Fruit fly (Drosophila melanogaster): ENCODE results near the gene Hr83.

Gene Hr83

DNA sequence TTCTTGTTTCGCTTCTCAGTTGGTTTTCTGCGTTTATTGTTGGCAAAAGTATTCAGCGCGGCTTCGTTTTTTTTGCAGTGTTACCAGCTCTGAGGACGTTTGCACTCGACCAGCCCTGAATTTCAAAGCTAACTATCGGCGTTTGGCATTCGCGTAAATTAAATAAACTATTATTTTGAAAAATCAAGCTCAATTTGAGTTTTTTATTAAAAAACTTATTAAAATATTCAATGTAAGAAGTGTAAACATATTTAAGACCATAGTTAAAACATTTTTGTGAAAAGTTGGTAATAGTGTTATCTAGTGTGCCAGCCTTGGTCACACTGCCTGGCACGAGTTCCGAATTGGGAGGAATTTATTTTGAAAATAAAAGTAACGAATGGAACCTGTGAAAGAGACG is 3.2 kb upstream of the Hr83 start, which contains the start of the genes SmD2 and CG18048:
TSS of gene SmD2 (minus strand) at position 98 of the 400 bp plus-strand sequence.
TSS of gene CG18048 (plus strand) at position 298 of the 400 bp plus-strand sequence.
- TF ChIP-seq brk (GFP tag; optimal IDR thresholded peaks at IDR 0.05) (no peak), Myc (optimal IDR thresholded peaks at IDR 0.05) (no peak), dsf (GFP tag; optimal IDR thresholded peaks at IDR 0.05; ENCODE audit: borderline replicate concordance) (no peak), Sp1 (GFP tag; optimal IDR thresholded peaks at IDR 0.05) (peak; percentile 4), woc (GFP tag; optimal IDR thresholded peaks at IDR 0.05) (peak; percentile 11), CG9705 (GFP tag; optimal IDR thresholded peaks at IDR 0.05) (no peak), GATAd (GFP tag; optimal IDR thresholded peaks at IDR 0.05) (no peak), sage (GFP tag; optimal IDR thresholded peaks at IDR 0.05) (no peak), Vsx2 (GFP tag; optimal IDR thresholded peaks at IDR 0.05; ENCODE audit: partially characterized antibody) (no peak), Abd-B (GFP tag; optimal IDR thresholded peaks at IDR 0.05) (no peak), sv (GFP tag; optimal IDR thresholded peaks at IDR 0.05) (no peak), N (GFP tag; optimal IDR thresholded peaks at IDR 0.05) (no peak), lola (GFP tag; optimal IDR thresholded peaks at IDR 0.05) (no peak), jim (GFP tag; optimal IDR thresholded peaks at IDR 0.05) (no peak), dmrt93B (GFP tag; optimal IDR thresholded peaks at IDR 0.05) (no peak), Rel (GFP tag; optimal IDR thresholded peaks at IDR 0.05) (no peak), Rel (tag; optimal IDR thresholded peaks at IDR 0.05) (no peak), Dif (GFP tag; optimal IDR thresholded peaks at IDR 0.05; ENCODE audit: partially characterized antibody) (no peak), usp (GFP tag; optimal IDR thresholded peaks at IDR 0.05) (no peak), CrebA (GFP tag; optimal IDR thresholded peaks at IDR 0.05; ENCODE audit: borderline replicate concordance) (no peak), tai (GFP tag; optimal IDR thresholded peaks at IDR 0.05) (no peak), Mio (GFP tag; optimal IDR thresholded peaks at IDR 0.05) (no peak), HLH106 (tag; optimal IDR thresholded peaks at IDR 0.05) (peak; percentile 7), psq (GFP tag; optimal IDR thresholded peaks at IDR 0.05) (no peak), ey (GFP tag; optimal IDR thresholded peaks at IDR 0.05) (no peak), h (GFP tag; optimal IDR thresholded peaks at IDR 0.05) (peak; percentile 20), CG32264 (GFP tag; optimal IDR thresholded peaks at IDR 0.05) (no peak), OdsH (GFP tag; optimal IDR thresholded peaks at IDR 0.05) (no peak), foxo (GFP tag; optimal IDR thresholded peaks at IDR 0.05) (no peak)

DNA sequence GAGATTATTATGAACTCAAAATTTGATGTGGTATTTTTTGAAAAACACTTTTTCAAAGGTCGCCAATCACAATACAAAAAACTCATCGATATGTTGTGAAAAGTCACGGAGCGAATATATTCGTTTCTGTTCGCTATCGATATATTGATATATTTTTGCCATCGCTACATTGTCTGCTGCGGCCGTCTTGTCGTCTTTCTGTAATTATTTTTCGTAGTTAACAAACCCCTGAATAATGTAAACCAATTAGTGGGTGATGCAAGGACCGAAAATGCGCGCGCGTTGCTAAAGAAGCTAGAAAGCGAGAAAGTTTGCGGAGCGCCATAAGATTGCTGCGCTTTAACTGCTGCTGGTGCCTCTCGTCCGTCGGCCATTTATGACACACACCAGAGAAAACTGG is 1.7 kb downstream of the Hr83 start, which contains the start of gene Pak:
TSS of gene Pak (plus strand) at position 142 of the 400 bp plus-strand sequence.
- TF ChIP-seq Dfd (GFP tag; optimal IDR thresholded peaks at IDR 0.05): no peak
- peak; percentile 42 for TF ChIP-seq woc (GFP tag; optimal IDR thresholded peaks at IDR 0.05)
- TF ChIP-seq GATAd (GFP tag; optimal IDR thresholded peaks at IDR 0.05): peak; percentile 15
- TF ChIP-seq Hnf4 (GFP tag; optimal IDR thresholded peaks at IDR 0.05): peak; percentile 29
- TF ChIP-seq lola (GFP tag; optimal IDR thresholded peaks at IDR 0.05): no peak
- TF ChIP-seq dsf (GFP tag; optimal IDR thresholded peaks at IDR 0.05; ENCODE audit: borderline replicate concordance): no peak
- TF ChIP-seq Hr83 (GFP tag; optimal IDR thresholded peaks at IDR 0.05; ENCODE audit: poor library complexity, severe bottlenecking): peak; percentile 91

DNA sequence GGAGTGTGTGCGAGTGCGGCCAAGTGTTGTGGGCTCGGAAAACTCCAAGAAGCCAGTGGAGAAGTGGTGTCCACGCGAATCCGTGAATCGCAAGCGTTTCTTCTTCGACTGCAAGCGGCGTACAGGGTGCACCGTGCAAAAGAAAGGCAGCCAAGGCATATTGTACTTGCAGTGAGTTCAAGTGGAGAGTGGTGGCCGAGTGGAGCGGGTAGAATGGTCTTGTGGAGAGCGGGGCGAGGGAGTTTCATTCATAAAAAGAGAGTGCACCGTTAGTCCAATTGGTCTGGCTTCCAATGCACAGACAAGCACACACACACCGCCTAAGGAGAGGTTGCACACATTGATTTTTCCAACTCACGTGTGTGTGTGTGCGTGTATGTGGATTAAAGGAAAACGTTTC is 2.1 kb downstream of the Hr83 start:
- TF ChIP-seq Hr78 (GFP tag; optimal IDR thresholded peaks at IDR 0.05): no peak
- no peak for TF ChIP-seq tai (GFP tag; optimal IDR thresholded peaks at IDR 0.05)
- no peak for TF ChIP-seq Rel (GFP tag; optimal IDR thresholded peaks at IDR 0.05)
- no peak for TF ChIP-seq Rel (tag; optimal IDR thresholded peaks at IDR 0.05)
- TF ChIP-seq sv (GFP tag; optimal IDR thresholded peaks at IDR 0.05): no peak
- no peak for TF ChIP-seq dl (GFP tag; optimal IDR thresholded peaks at IDR 0.05; ENCODE audit: insufficient read depth in 1 of 2, partially characterized antibody in 2 of 2)
- TF ChIP-seq jim (GFP tag; optimal IDR thresholded peaks at IDR 0.05): no peak
- no peak for TF ChIP-seq Sp1 (GFP tag; optimal IDR thresholded peaks at IDR 0.05)
- no peak for TF ChIP-seq N (GFP tag; optimal IDR thresholded peaks at IDR 0.05)

DNA sequence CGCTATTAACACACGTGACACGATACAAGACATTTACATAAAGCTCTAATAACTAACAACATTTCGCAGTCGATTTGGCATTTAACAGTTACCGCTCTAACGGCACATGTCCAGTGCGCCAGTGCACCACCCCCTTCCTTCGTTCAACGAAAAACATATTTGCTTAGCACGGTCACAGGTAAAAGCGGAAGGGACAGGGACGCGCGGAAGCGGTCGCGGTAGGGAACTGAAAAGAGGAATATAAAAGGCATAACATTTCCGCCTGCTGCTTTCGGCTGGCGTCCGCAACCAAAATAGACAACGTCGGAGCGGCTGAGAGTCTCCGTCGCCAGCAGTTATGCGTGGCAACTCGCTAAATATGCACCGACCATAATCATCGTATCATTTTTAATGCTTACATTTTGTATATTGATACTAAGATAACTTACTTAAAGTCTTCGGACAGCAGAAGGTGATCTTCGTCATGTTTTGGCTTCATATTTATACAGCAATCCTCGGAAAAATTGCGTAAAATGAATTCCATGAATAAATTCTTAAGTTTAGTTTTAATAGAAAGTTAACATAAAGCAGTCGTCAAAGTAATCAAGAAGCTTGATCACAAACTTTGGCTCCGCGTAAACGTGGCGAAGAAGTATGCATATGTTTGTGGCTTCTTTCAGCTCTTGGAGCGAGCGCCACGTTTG is 2.8 kb downstream of the Hr83 start:
- no peak for TF ChIP-seq CG9705 (GFP tag; optimal IDR thresholded peaks at IDR 0.05)
- no peak for TF ChIP-seq usp (GFP tag; optimal IDR thresholded peaks at IDR 0.05)
- TF ChIP-seq Hr83 (GFP tag; optimal IDR thresholded peaks at IDR 0.05; ENCODE audit: poor library complexity, severe bottlenecking): no peak
- peak; percentile 2 for TF ChIP-seq HLH106 (tag; optimal IDR thresholded peaks at IDR 0.05)
- no peak for TF ChIP-seq Hnf4 (GFP tag; optimal IDR thresholded peaks at IDR 0.05)
- TF ChIP-seq Rel (GFP tag; optimal IDR thresholded peaks at IDR 0.05): no peak
- TF ChIP-seq Rel (tag; optimal IDR thresholded peaks at IDR 0.05): no peak
- TF ChIP-seq sage (GFP tag; optimal IDR thresholded peaks at IDR 0.05): no peak
- no peak for TF ChIP-seq Jra (GFP tag; optimal IDR thresholded peaks at IDR 0.05)
- no peak for TF ChIP-seq CrebA (GFP tag; optimal IDR thresholded peaks at IDR 0.05; ENCODE audit: borderline replicate concordance)
- TF ChIP-seq Vsx2 (GFP tag; optimal IDR thresholded peaks at IDR 0.05; ENCODE audit: partially characterized antibody): no peak
- no peak for TF ChIP-seq tai (GFP tag; optimal IDR thresholded peaks at IDR 0.05)
- no peak for TF ChIP-seq pan (optimal IDR thresholded peaks at IDR 0.05)
- no peak for TF ChIP-seq N (GFP tag; optimal IDR thresholded peaks at IDR 0.05)
- TF ChIP-seq brk (GFP tag; optimal IDR thresholded peaks at IDR 0.05): no peak
- peak; percentile 18 for TF ChIP-seq rgr (GFP tag; optimal IDR thresholded peaks at IDR 0.05)
- TF ChIP-seq foxo (GFP tag; optimal IDR thresholded peaks at IDR 0.05): peak in 1 of 2 experiments; percentile 22
- TF ChIP-seq Abd-B (GFP tag; optimal IDR thresholded peaks at IDR 0.05): no peak
- TF ChIP-seq OdsH (GFP tag; optimal IDR thresholded peaks at IDR 0.05): no peak
